Fruit fly (Drosophila melanogaster): ENCODE results near the gene Pomp.
A peak's percentile ranks its signal among the peaks of the same experiment; 100 is the strongest.

dm6 chr2L:20752160-20752559 is 35.3 kb upstream of the Pomp start, which contains the start of the genes Amacr and Ns4:
- TF ChIP-seq pan (optimal IDR thresholded peaks at IDR 0.05): no peak
- TF ChIP-seq N (GFP tag; optimal IDR thresholded peaks at IDR 0.05): no peak
- no peak for TF ChIP-seq Hr78 (GFP tag; optimal IDR thresholded peaks at IDR 0.05)
- peak; percentile 60 for TF ChIP-seq OdsH (GFP tag; optimal IDR thresholded peaks at IDR 0.05)
- TF ChIP-seq Vsx2 (GFP tag; optimal IDR thresholded peaks at IDR 0.05; ENCODE audit: partially characterized antibody): no peak
- TF ChIP-seq usp (GFP tag; optimal IDR thresholded peaks at IDR 0.05): no peak
- TF ChIP-seq Dfd (GFP tag; optimal IDR thresholded peaks at IDR 0.05): no peak
- TF ChIP-seq Mio (GFP tag; optimal IDR thresholded peaks at IDR 0.05): no peak
- peak; percentile 75 for TF ChIP-seq rgr (GFP tag; optimal IDR thresholded peaks at IDR 0.05)
- TF ChIP-seq dl (GFP tag; optimal IDR thresholded peaks at IDR 0.05; ENCODE audit: insufficient read depth in 1 of 2, partially characterized antibody in 2 of 2): no peak
- peak; percentile 90 for TF ChIP-seq Hnf4 (GFP tag; optimal IDR thresholded peaks at IDR 0.05)
- TF ChIP-seq Jra (GFP tag; optimal IDR thresholded peaks at IDR 0.05): peak; percentile 21
- TF ChIP-seq Abd-B (GFP tag; optimal IDR thresholded peaks at IDR 0.05): no peak
- TF ChIP-seq HLH106 (tag; optimal IDR thresholded peaks at IDR 0.05): peak; percentile 66
